Fruit fly (Drosophila melanogaster): Measurements from ENCODE around the gene Wdr24.

- TF ChIP-seq lola (GFP tag; optimal IDR thresholded peaks at IDR 0.05) (no peak), HLH106 (tag; optimal IDR thresholded peaks at IDR 0.05) (peak; percentile 81), psq (GFP tag; optimal IDR thresholded peaks at IDR 0.05) (no peak), Hnf4 (GFP tag; optimal IDR thresholded peaks at IDR 0.05) (peak; percentile 38)
Observed at dm6 chr3R:29773833-29774324, 29.0 kb upstream of the Wdr24 start.

Data from whole organism, wandering third instar larva.